Worm (Caenorhabditis elegans) whole organism, L2 larva: Measurements from ENCODE around the gene E01G4.3.

Source experiments
- F13H6.1 ChIP-seq: sonication (generic microtip); optimal IDR thresholded peaks from 2 replicates; lab custom pipeline; 2016; ENCODE audit warnings: missing genetic modification characterization, missing compliant biosample characterization
- Y55F3AM.14 ChIP-seq: fragments of 200-800 bp; sonication (Bioruptor generic); optimal IDR thresholded peaks from 2 replicates; lab custom pipeline; 2018; ENCODE audit warnings: mild to moderate bottlenecking, missing genetic modification characterization, missing compliant biosample characterization
- dmd-4 ChIP-seq: sonication (generic microtip); optimal IDR thresholded peaks from 2 replicates; lab custom pipeline; 2017; ENCODE audit warnings: missing biosample characterization, missing genetic modification characterization
- egl-27 ChIP-seq: sonication (generic microtip); optimal IDR thresholded peaks from 3 replicates; lab custom pipeline; 2017; ENCODE audit warnings: missing biosample characterization, missing genetic modification reagents, missing genetic modification characterization
- fos-1 ChIP-seq: fragments of 150-350 bp; optimal IDR thresholded peaks from 2 replicates; lab custom pipeline; 2014; ENCODE audit warnings: missing biosample characterization, missing genetic modification characterization
- lin-39 ChIP-seq: fragments of 150-350 bp; optimal IDR thresholded peaks from 2 replicates; lab custom pipeline; 2014; ENCODE audit warnings: missing biosample characterization, missing genetic modification reagents, missing genetic modification characterization
- lsy-2 ChIP-seq, 2 experiments: fragments of 150-350 bp in 1 of 2; sonication (generic microtip) in 1 of 2; optimal IDR thresholded peaks; 2 replicates each; lab custom pipeline; 2014 to 2017; ENCODE audit warnings: missing biosample characterization in 2 of 2, missing genetic modification characterization in 2 of 2
- mbf-1 ChIP-seq: sonication (generic microtip); optimal IDR thresholded peaks from 2 replicates; lab custom pipeline; 2017; ENCODE audit warnings: missing biosample characterization, missing genetic modification characterization
- mdl-1 ChIP-seq, 2 experiments: fragments of 150-350 bp in 1 of 2; sonication (generic microtip) in 1 of 2; optimal IDR thresholded peaks; 2 replicates each; lab custom pipeline; 2017; ENCODE audit warnings: missing biosample characterization in 2 of 2, missing genetic modification characterization in 2 of 2
- zag-1 ChIP-seq: fragments of 150-350 bp; optimal IDR thresholded peaks from 2 replicates; lab custom pipeline; 2014; ENCODE audit warnings: missing biosample characterization, missing genetic modification characterization

ce11 chrII:13494762-13495161 lies 25.4 kb upstream of the E01G4.3 start:
- TF ChIP-seq lsy-2 (tag; optimal IDR thresholded peaks at IDR 0.05; lab: Kevin White, UChicago) (peak; percentile 29 to 72), lin-39 (no peak), mdl-1 (tag; optimal IDR thresholded peaks at IDR 0.05; lab: Kevin White, UChicago) (no peak), zag-1 (tag; lab: Kevin White, UChicago) (no peak), fos-1 (tag; lab: Kevin White, UChicago) (no peak), F13H6.1 (tag; lab: Kevin White, UChicago) (peak; percentile 16), Y55F3AM.14 (no peak), egl-27 (tag; lab: Kevin White, UChicago) (no peak), mbf-1 (tag; lab: Kevin White, UChicago) (no peak), dmd-4 (tag; lab: Kevin White, UChicago) (no peak)
